Fruit fly (Drosophila melanogaster) whole organism, wandering third instar larva: Measurements from ENCODE around the gene RfC38.

Source experiments
- Abd-B ChIP-seq: fragments of >200 bp; optimal IDR thresholded peaks from 2 replicates; lab custom pipeline; 2017; ENCODE audit warnings: missing biosample characterization, missing genetic modification characterization
- CG32264 ChIP-seq: fragments of 200-800 bp; sonication (Bioruptor generic); optimal IDR thresholded peaks from 2 replicates; lab custom pipeline; 2016; ENCODE audit warnings: missing biosample characterization, missing genetic modification characterization
- CG9705 ChIP-seq: fragments of 200-800 bp; sonication (Bioruptor generic); optimal IDR thresholded peaks from 2 replicates; lab custom pipeline; 2018; ENCODE audit warnings: missing biosample characterization, mild to moderate bottlenecking, missing genetic modification characterization
- CrebA ChIP-seq: fragments of 200-800 bp; sonication (Bioruptor generic); optimal IDR thresholded peaks from 2 replicates; lab custom pipeline; 2016; ENCODE audit warnings: missing biosample characterization, mild to moderate bottlenecking, missing genetic modification characterization, borderline replicate concordance
- Dfd ChIP-seq: fragments of >200 bp; optimal IDR thresholded peaks from 2 replicates; lab custom pipeline; 2017; ENCODE audit warnings: missing biosample characterization, missing genetic modification characterization
- Dif ChIP-seq: fragments of 200-275, 200-300 bp; sonication (Bioruptor generic); optimal IDR thresholded peaks from 2 replicates; lab custom pipeline; 2018; ENCODE audit warnings: missing biosample characterization, missing genetic modification characterization; ENCODE audit not compliant: partially characterized antibody
- GATAd ChIP-seq: sonication (Bioruptor generic); optimal IDR thresholded peaks from 2 replicates; lab custom pipeline; 2016; ENCODE audit warnings: missing biosample characterization, missing genetic modification characterization
- HLH106 ChIP-seq: fragments of 200-800 bp; optimal IDR thresholded peaks from 3 replicates; lab custom pipeline; 2019; ENCODE audit warnings: missing biosample characterization, mild to moderate bottlenecking, missing genetic modification characterization, moderate library complexity
- Hnf4 ChIP-seq: fragments of 200-800 bp; sonication (Bioruptor generic); optimal IDR thresholded peaks from 2 replicates; lab custom pipeline; 2016; ENCODE audit warnings: missing biosample characterization, mild to moderate bottlenecking, missing genetic modification characterization
- Hr78 ChIP-seq: fragments of >200 bp; optimal IDR thresholded peaks from 2 replicates; lab custom pipeline; 2017; ENCODE audit warnings: missing biosample characterization, missing genetic modification characterization
- Hr83 ChIP-seq: fragments of 200-300 bp; sonication (Bioruptor generic); optimal IDR thresholded peaks from 2 replicates; lab custom pipeline; 2016; ENCODE audit warnings: missing biosample characterization, mild to moderate bottlenecking, missing genetic modification characterization, moderate library complexity; ENCODE audit not compliant: poor library complexity, severe bottlenecking
- Jra ChIP-seq: sonication (Bioruptor generic); optimal IDR thresholded peaks from 2 replicates; lab custom pipeline; 2016; ENCODE audit warnings: missing biosample characterization, missing genetic modification characterization
- Mio ChIP-seq: sonication (Bioruptor generic); optimal IDR thresholded peaks from 2 replicates; lab custom pipeline; 2016; ENCODE audit warnings: missing biosample characterization, missing genetic modification characterization
- Myc ChIP-seq: fragments of >200 bp; optimal IDR thresholded peaks from 2 replicates; lab custom pipeline; 2017
- N ChIP-seq: fragments of >200 bp; optimal IDR thresholded peaks from 2 replicates; lab custom pipeline; 2018; ENCODE audit warnings: missing biosample characterization, missing external identifiers, missing genetic modification characterization
- OdsH ChIP-seq: fragments of 200-800 bp; sonication (Bioruptor generic); optimal IDR thresholded peaks from 2 replicates; lab custom pipeline; 2016; ENCODE audit warnings: missing biosample characterization, mild to moderate bottlenecking, missing genetic modification characterization
- Rel ChIP-seq, 2 experiments: fragments of 200-800 bp; sonication (Bioruptor generic) in 1 of 2; optimal IDR thresholded peaks; 2 replicates in 1 of 2; 3 replicates in 1 of 2; lab custom pipeline; 2016 to 2019; ENCODE audit warnings: mild to moderate bottlenecking in 2 of 2, missing biosample characterization in 2 of 2, missing genetic modification characterization in 2 of 2, moderate library complexity in 1 of 2
- Sp1 ChIP-seq: fragments of 200-800 bp; sonication (Bioruptor generic); optimal IDR thresholded peaks from 3 replicates; lab custom pipeline; 2019; ENCODE audit warnings: missing biosample characterization, mild to moderate bottlenecking, missing genetic modification characterization, moderate library complexity
- Vsx2 ChIP-seq: fragments of 200-300, 225-300 bp; sonication (Bioruptor generic); optimal IDR thresholded peaks from 2 replicates; lab custom pipeline; 2018; ENCODE audit warnings: missing biosample characterization, missing genetic modification characterization; ENCODE audit not compliant: partially characterized antibody
- br ChIP-seq: fragments of 200-800 bp; sonication (Bioruptor generic); optimal IDR thresholded peaks from 2 replicates; lab custom pipeline; 2016; ENCODE audit warnings: missing biosample characterization, missing genetic modification characterization
- brk ChIP-seq: fragments of 200-800 bp; sonication (Bioruptor generic); optimal IDR thresholded peaks from 2 replicates; lab custom pipeline; 2016; ENCODE audit warnings: missing biosample characterization, mild to moderate bottlenecking, missing genetic modification characterization
- dl ChIP-seq, 2 experiments: fragments of 175-275, 200-275 bp in 1 of 2; fragments of 200-275 bp in 1 of 2; sonication (Bioruptor generic); optimal IDR thresholded peaks; lab custom pipeline; 2018; ENCODE audit warnings: mild to moderate bottlenecking in 2 of 2, missing biosample characterization in 2 of 2, missing genetic modification characterization in 2 of 2, moderate library complexity in 2 of 2; ENCODE audit not compliant: partially characterized antibody in 2 of 2, insufficient read depth in 1 of 2
- dmrt93B ChIP-seq: fragments of 200-800 bp; sonication (Bioruptor generic); optimal IDR thresholded peaks from 2 replicates; lab custom pipeline; 2018; ENCODE audit warnings: missing biosample characterization, mild to moderate bottlenecking, missing genetic modification characterization
- dsf ChIP-seq: sonication (Bioruptor generic); optimal IDR thresholded peaks from 2 replicates; lab custom pipeline; 2016; ENCODE audit warnings: missing biosample characterization, missing genetic modification characterization, borderline replicate concordance
- ey ChIP-seq: fragments of 200-800 bp; sonication (Bioruptor generic); optimal IDR thresholded peaks from 2 replicates; lab custom pipeline; 2016; ENCODE audit warnings: missing biosample characterization, missing genetic modification characterization
- foxo ChIP-seq, 2 experiments: fragments of 200-800 bp; sonication (Bioruptor generic); optimal IDR thresholded peaks; 2 replicates in 1 of 2; 3 replicates in 1 of 2; lab custom pipeline; 2016 to 2017; ENCODE audit warnings: missing biosample characterization in 2 of 2, missing genetic modification characterization in 2 of 2
- fru ChIP-seq: fragments of 200-800 bp; sonication (Bioruptor generic); optimal IDR thresholded peaks from 3 replicates; lab custom pipeline; 2016; ENCODE audit warnings: missing biosample characterization, mild to moderate bottlenecking, missing genetic modification characterization
- h ChIP-seq: fragments of 200-800 bp; sonication (Bioruptor generic); optimal IDR thresholded peaks from 3 replicates; lab custom pipeline; 2016; ENCODE audit warnings: missing biosample characterization, mild to moderate bottlenecking, missing genetic modification characterization
- jim ChIP-seq: fragments of 175-275, 200-325 bp; sonication (Bioruptor generic); optimal IDR thresholded peaks from 2 replicates; lab custom pipeline; 2016; ENCODE audit warnings: missing biosample characterization, mild to moderate bottlenecking, missing genetic modification characterization
- lola ChIP-seq: fragments of >200 bp; optimal IDR thresholded peaks from 2 replicates; lab custom pipeline; 2017; ENCODE audit warnings: missing biosample characterization, missing genetic modification characterization
- pan ChIP-seq: fragments of >200 bp; optimal IDR thresholded peaks from 2 replicates; lab custom pipeline; 2017
- psq ChIP-seq: fragments of 200-800 bp; sonication (Bioruptor generic); optimal IDR thresholded peaks from 3 replicates; lab custom pipeline; 2017; ENCODE audit warnings: missing biosample characterization, mild to moderate bottlenecking, missing genetic modification characterization, moderate library complexity
- rgr ChIP-seq: fragments of 200-800 bp; sonication (Bioruptor generic); optimal IDR thresholded peaks from 3 replicates; lab custom pipeline; 2016; ENCODE audit warnings: missing biosample characterization, mild to moderate bottlenecking, missing genetic modification characterization
- sage ChIP-seq: fragments of 200-800 bp; sonication (Bioruptor generic); optimal IDR thresholded peaks from 2 replicates; lab custom pipeline; 2016; ENCODE audit warnings: missing biosample characterization, mild to moderate bottlenecking, missing genetic modification characterization
- sv ChIP-seq: fragments of 200-800 bp; sonication (Bioruptor generic); optimal IDR thresholded peaks from 3 replicates; lab custom pipeline; 2016; ENCODE audit warnings: missing biosample characterization, missing genetic modification characterization
- tai ChIP-seq: sonication (Bioruptor generic); optimal IDR thresholded peaks from 2 replicates; lab custom pipeline; 2016; ENCODE audit warnings: missing biosample characterization, missing genetic modification characterization
- usp ChIP-seq: fragments of >200 bp; optimal IDR thresholded peaks from 2 replicates; lab custom pipeline; 2017; ENCODE audit warnings: missing biosample characterization, missing genetic modification characterization
- woc ChIP-seq: sonication (Bioruptor generic); optimal IDR thresholded peaks from 2 replicates; lab custom pipeline; 2016; ENCODE audit warnings: missing biosample characterization, mild to moderate bottlenecking, missing genetic modification characterization

The RfC38 gene

dm6 chr2L:11148969-11149368 lies 18.5 kb upstream of the RfC38 start, which contains the start of gene Gyc32E:
Gene Gyc32E, minus strand, starts transcription at chr2L:11149101.
- TF ChIP-seq br (GFP tag; lab: Kevin White, UChicago) (no peak), dl (GFP tag; optimal IDR thresholded peaks at IDR 0.05; lab: Kevin White, UChicago; ENCODE audit: insufficient read depth in 1 of 2, partially characterized antibody in 2 of 2) (no peak)

- TF ChIP-seq jim (GFP tag; lab: Kevin White, UChicago): no peak
- no peak for TF ChIP-seq Sp1 (GFP tag; lab: Kevin White, UChicago)
- TF ChIP-seq Hr78 (GFP tag; lab: Kevin White, UChicago): no peak
- TF ChIP-seq OdsH (GFP tag; lab: Kevin White, UChicago): no peak
- TF ChIP-seq rgr (GFP tag; lab: Kevin White, UChicago): no peak
- no peak for TF ChIP-seq Rel (GFP tag; optimal IDR thresholded peaks at IDR 0.05; lab: Kevin White, UChicago)
- no peak for TF ChIP-seq Rel (tag; optimal IDR thresholded peaks at IDR 0.05; lab: Kevin White, UChicago)
- no peak for TF ChIP-seq dmrt93B
- no peak for TF ChIP-seq dsf
- TF ChIP-seq br (GFP tag; lab: Kevin White, UChicago): no peak
- no peak for TF ChIP-seq fru (GFP tag; lab: Kevin White, UChicago)
- no peak for TF ChIP-seq sv (GFP tag; lab: Kevin White, UChicago)
- TF ChIP-seq Myc (lab: Kevin White, UChicago): no peak
- no peak for TF ChIP-seq woc (GFP tag; lab: Kevin White, UChicago)
- no peak for TF ChIP-seq Hr83 (GFP tag; lab: Kevin White, UChicago)
- TF ChIP-seq lola: no peak
- TF ChIP-seq, all 38 proteins: peak for 0
These were observed 14.9 kb upstream of the RfC38 start, which contains the start of gene CG31867 for dm6 chr2L:11145317-11145716. Gene CG31867, minus strand, starts transcription at chr2L:11145417.

- no peak for TF ChIP-seq Hr83 (GFP tag; lab: Kevin White, UChicago)
These were observed 5.6 kb upstream of the RfC38 start, which contains the start of gene hgo for dm6 chr2L:11136093-11136492. Gene hgo, plus strand, starts transcription at chr2L:11136393.

dm6 chr2L:11123499-11123898 lies 6.9 kb downstream of the RfC38 start, which contains the start of the genes Csl4 and Nup160:
Gene Csl4, minus strand, starts transcription at chr2L:11123567.
Gene Nup160, plus strand, starts transcription at chr2L:11123777.
- peak; percentile 4 to 92 for TF ChIP-seq foxo (GFP tag; optimal IDR thresholded peaks at IDR 0.05; lab: Kevin White, UChicago)
- no peak for TF ChIP-seq dmrt93B
- no peak for TF ChIP-seq rgr (GFP tag; lab: Kevin White, UChicago)
- no peak for TF ChIP-seq pan (lab: Kevin White, UChicago)
- peak; percentile 84 for TF ChIP-seq dsf
- peak; percentile 73 for TF ChIP-seq psq (GFP tag; lab: Kevin White, UChicago)
- peak; percentile 87 for TF ChIP-seq ey
- no peak for TF ChIP-seq tai (GFP tag; lab: Kevin White, UChicago)
- peak; percentile 86 for TF ChIP-seq woc (GFP tag; lab: Kevin White, UChicago)
- TF ChIP-seq Dif: no peak
- TF ChIP-seq jim (GFP tag; lab: Kevin White, UChicago): no peak
- peak; percentile 78 for TF ChIP-seq HLH106 (tag; lab: Kevin White, UChicago)
- TF ChIP-seq N (GFP tag; lab: Kevin White, UChicago): no peak
- TF ChIP-seq CG32264: peak; percentile 46
- TF ChIP-seq h (GFP tag; lab: Kevin White, UChicago): no peak
- no peak for TF ChIP-seq Dfd (GFP tag; lab: Kevin White, UChicago)
- TF ChIP-seq Hr83 (GFP tag; lab: Kevin White, UChicago): peak; percentile 82
- peak; percentile 53 for TF ChIP-seq Mio
- no peak for TF ChIP-seq dl (GFP tag; optimal IDR thresholded peaks at IDR 0.05; lab: Kevin White, UChicago; ENCODE audit: insufficient read depth in 1 of 2, partially characterized antibody in 2 of 2)
- no peak for TF ChIP-seq br (GFP tag; lab: Kevin White, UChicago)
- TF ChIP-seq GATAd (GFP tag; lab: Kevin White, UChicago): peak; percentile 67
- no peak for TF ChIP-seq lola
- TF ChIP-seq sage (GFP tag; lab: Kevin White, UChicago): no peak
- TF ChIP-seq sv (GFP tag; lab: Kevin White, UChicago): peak; percentile 84
- TF ChIP-seq Hnf4 (GFP tag; lab: Kevin White, UChicago): no peak
- TF ChIP-seq usp: no peak
- TF ChIP-seq Vsx2 (GFP tag; lab: Kevin White, UChicago): no peak
- TF ChIP-seq fru (GFP tag; lab: Kevin White, UChicago): no peak
- no peak for TF ChIP-seq Rel (GFP tag; optimal IDR thresholded peaks at IDR 0.05; lab: Kevin White, UChicago)
- TF ChIP-seq Rel (tag; optimal IDR thresholded peaks at IDR 0.05; lab: Kevin White, UChicago): no peak
- TF ChIP-seq Jra (GFP tag; lab: Kevin White, UChicago): no peak
- TF ChIP-seq Abd-B (GFP tag; lab: Kevin White, UChicago): no peak
- TF ChIP-seq OdsH (GFP tag; lab: Kevin White, UChicago): peak; percentile 79
- TF ChIP-seq CG9705: peak; percentile 65
- TF ChIP-seq Myc (lab: Kevin White, UChicago): peak; percentile 69
- no peak for TF ChIP-seq Sp1 (GFP tag; lab: Kevin White, UChicago)
- TF ChIP-seq Hr78 (GFP tag; lab: Kevin White, UChicago): no peak
- no peak for TF ChIP-seq brk (GFP tag; lab: Kevin White, UChicago)
- no peak for TF ChIP-seq CrebA
